Fruit fly (Drosophila melanogaster): Measurements from ENCODE around the gene Mettl3.

The Mettl3 gene

DNA sequence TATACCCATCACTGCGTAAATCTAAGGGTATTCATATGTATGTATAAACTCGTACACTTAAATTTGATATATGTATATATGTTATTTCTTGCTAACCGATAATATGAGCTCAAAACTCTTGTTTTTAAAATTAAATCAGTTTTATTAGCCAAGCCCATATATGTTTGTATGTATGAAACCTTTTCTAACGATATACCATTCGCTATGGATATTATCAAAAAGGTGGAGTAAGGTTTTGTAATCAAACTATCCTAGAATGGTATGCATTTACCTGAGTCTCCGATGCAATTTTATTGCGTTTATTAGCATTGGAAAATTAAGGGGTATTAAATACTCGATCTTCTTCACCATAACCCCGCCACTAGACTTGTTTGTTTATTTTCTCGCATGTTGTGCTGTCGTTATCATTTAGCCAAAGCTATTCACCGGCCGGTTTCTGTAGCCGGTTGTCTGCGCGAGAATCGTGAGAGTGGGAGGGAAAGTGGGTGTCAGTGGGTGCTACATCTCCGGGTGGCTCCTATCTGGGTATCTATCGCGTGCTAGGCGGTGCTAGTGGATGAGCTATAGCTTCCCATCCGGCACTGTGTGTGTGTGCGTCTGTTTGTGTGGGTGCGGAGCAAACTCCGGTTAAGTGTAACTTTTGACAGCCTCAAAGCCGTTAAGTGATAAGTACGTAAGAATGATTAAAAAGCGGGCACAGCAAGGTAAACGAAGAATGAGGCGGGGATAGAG lies 24.0 kb upstream of the Mettl3 start (continued):
- no peak for TF ChIP-seq crp (GFP tag; optimal IDR thresholded peaks at IDR 0.05)
- no peak for TF ChIP-seq dan (GFP tag; IDR thresholded peaks at IDR 0.05)
- no peak for TF ChIP-seq gro (GFP tag; optimal IDR thresholded peaks at IDR 0.05)
- no peak for TF ChIP-seq Ravus (GFP tag; IDR thresholded peaks at IDR 0.05)
- no peak for TF ChIP-seq CG1529 (GFP tag; optimal IDR thresholded peaks at IDR 0.05)
- TF ChIP-seq CG4707 (GFP tag; optimal IDR thresholded peaks at IDR 0.05): no peak
- TF ChIP-seq row (GFP tag; IDR thresholded peaks at IDR 0.05): peak; percentile 61
- no peak for TF ChIP-seq pfk (GFP tag; optimal IDR thresholded peaks at IDR 0.05)
- no peak for TF ChIP-seq Atf3 (GFP tag; optimal IDR thresholded peaks at IDR 0.05)
- no peak for TF ChIP-seq kah (GFP tag; optimal IDR thresholded peaks at IDR 0.05)
- TF ChIP-seq CG18262 (tag; optimal IDR thresholded peaks at IDR 0.05): peak; percentile 60
- no peak for TF ChIP-seq yki (optimal IDR thresholded peaks at IDR 0.05)
- TF ChIP-seq MESR4 (GFP tag; optimal IDR thresholded peaks at IDR 0.05): no peak
- TF ChIP-seq Gug (GFP tag; IDR thresholded peaks at IDR 0.05): no peak
- no peak for TF ChIP-seq CG34376 (GFP tag; optimal IDR thresholded peaks at IDR 0.05)
- no peak for TF ChIP-seq tx (GFP tag; optimal IDR thresholded peaks at IDR 0.05)
- TF ChIP-seq CG31441 (GFP tag; IDR thresholded peaks at IDR 0.05): 0 out of 2 replicates have a peak, but pooled peaks have one; percentile 27
- no peak for TF ChIP-seq CG16779 (GFP tag; IDR thresholded peaks at IDR 0.05)
- peak; percentile 33 for TF ChIP-seq CG8924 (tag; optimal IDR thresholded peaks at IDR 0.05)
- peak; percentile 71 for TF ChIP-seq Ets65A (GFP tag)
- no peak for TF ChIP-seq dati (GFP tag; IDR thresholded peaks at IDR 0.05)
- TF ChIP-seq ap (GFP tag; IDR thresholded peaks at IDR 0.05): no peak
- no peak for TF ChIP-seq Eip74EF (GFP tag; optimal IDR thresholded peaks at IDR 0.05)
- no peak for TF ChIP-seq CG10274 (GFP tag; optimal IDR thresholded peaks at IDR 0.05)
- TF ChIP-seq mld (GFP tag; IDR thresholded peaks at IDR 0.05; ENCODE audit: partially characterized antibody): no peak
- no peak for TF ChIP-seq CG3065 (GFP tag; optimal IDR thresholded peaks at IDR 0.05)
- TF ChIP-seq Atf6 (GFP tag; IDR thresholded peaks at IDR 0.05): no peak
- no peak for TF ChIP-seq CG31224 (GFP tag; IDR thresholded peaks at IDR 0.05)
- TF ChIP-seq odd (GFP tag; optimal IDR thresholded peaks at IDR 0.05): no peak
- peak; percentile 86 for TF ChIP-seq sens (GFP tag)
- no peak for TF ChIP-seq ci (GFP tag; IDR thresholded peaks at IDR 0.05)
- peak; percentile 39 for TF ChIP-seq mirr (GFP tag; optimal IDR thresholded peaks at IDR 0.05)
- TF ChIP-seq CG4820 (GFP tag; optimal IDR thresholded peaks at IDR 0.05): no peak
- TF ChIP-seq Fer1 (GFP tag; optimal IDR thresholded peaks at IDR 0.05): no peak
- no peak for TF ChIP-seq kni (GFP tag; optimal IDR thresholded peaks at IDR 0.05)
- no peak for TF ChIP-seq TFAM (GFP tag; optimal IDR thresholded peaks at IDR 0.05)
- no peak for TF ChIP-seq bigmax (GFP tag; optimal IDR thresholded peaks at IDR 0.05)
- TF ChIP-seq CG2889 (GFP tag; IDR thresholded peaks at IDR 0.05): no peak
- TF ChIP-seq CG34422 (GFP tag; IDR thresholded peaks at IDR 0.05): peak; percentile 40; the same call in 1 of the 3 replicates
- no peak for TF ChIP-seq Ada2b (GFP tag; IDR thresholded peaks at IDR 0.05)
- no peak for TF ChIP-seq vnd (GFP tag; IDR thresholded peaks at IDR 0.05; ENCODE audit: partially characterized antibody)
- TF ChIP-seq CG9215 (GFP tag; IDR thresholded peaks at IDR 0.05): no peak
- TF ChIP-seq CG31388 (GFP tag; optimal IDR thresholded peaks at IDR 0.05): no peak
- no peak for TF ChIP-seq CG16815 (GFP tag; optimal IDR thresholded peaks at IDR 0.05)
- no peak; the same call in 2 of the 3 replicates for TF ChIP-seq Dbx (GFP tag; IDR thresholded peaks at IDR 0.05)
- TF ChIP-seq CG7928 (GFP tag; optimal IDR thresholded peaks at IDR 0.05): no peak
- no peak for TF ChIP-seq CG13123 (GFP tag; optimal IDR thresholded peaks at IDR 0.05)
- no peak for TF ChIP-seq maf-S (GFP tag; optimal IDR thresholded peaks at IDR 0.05)
- no peak for TF ChIP-seq Sry-β (GFP tag; optimal IDR thresholded peaks at IDR 0.05)
- TF ChIP-seq nom (GFP tag; optimal IDR thresholded peaks at IDR 0.05): no peak
- no peak for TF ChIP-seq CG12942 (GFP tag; optimal IDR thresholded peaks at IDR 0.05)

Data from whole organism, embryonic.